Worm (Caenorhabditis elegans) whole organism, young adult: ENCODE results near the gene try-4.

Experiments
- C06A6.2 ChIP-seq: fragments of 200-800 bp; sonication (Bioruptor generic); conservative IDR thresholded peaks from 2 replicates; pipeline ENCODE4 v1.3.6; 2022; ENCODE audit warnings: missing genetic modification characterization, missing compliant biosample characterization
- D2030.7 ChIP-seq: fragments of 200-800 bp; sonication (Bioruptor generic); IDR thresholded peaks from 2 replicates; pipeline ENCODE4 v1.3.6; 2022; ENCODE audit warnings: missing genetic modification reagents, missing genetic modification characterization, missing compliant biosample characterization
- F52B5.7 ChIP-seq: sonication (generic microtip); optimal IDR thresholded peaks from 2 replicates; lab custom pipeline; 2016; ENCODE audit warnings: mild to moderate bottlenecking, missing genetic modification characterization, missing compliant biosample characterization
- ama-1 ChIP-seq, 3 experiments: fragments of 150-350 bp in 1 of 3; sonication (generic microtip) in 2 of 3; optimal IDR thresholded peaks; 2 replicates each; lab custom pipeline; 2014 to 2018; ENCODE audit warnings: missing biosample characterization in 2 of 3, missing genetic modification characterization in 2 of 3, missing genetic modification reagents in 2 of 3
- attf-5 ChIP-seq: fragments of 200-800 bp; sonication (Bioruptor generic); optimal IDR thresholded peaks from 2 replicates; lab custom pipeline; 2018; ENCODE audit warnings: mild to moderate bottlenecking, missing genetic modification characterization, missing compliant biosample characterization
- lin-54 ChIP-seq: fragments of 200-800 bp; sonication (Bioruptor generic); optimal IDR thresholded peaks from 2 replicates; lab custom pipeline; 2018; ENCODE audit warnings: mild to moderate bottlenecking, missing genetic modification characterization, missing compliant biosample characterization
- mcd-1 ChIP-seq: fragments of 200-800 bp; sonication (Bioruptor generic); IDR thresholded peaks from 2 replicates; pipeline ENCODE4 v1.3.6; 2022; ENCODE audit warnings: missing genetic modification reagents, missing genetic modification characterization, missing compliant biosample characterization
- nhr-120 ChIP-seq: fragments of 200-800 bp; sonication (Bioruptor generic); IDR thresholded peaks from 2 replicates; pipeline ENCODE4 v1.3.6; 2022; ENCODE audit warnings: missing genetic modification characterization, missing compliant biosample characterization
- pha-4 ChIP-seq: fragments of 150-350 bp; sonication (generic microtip); optimal IDR thresholded peaks from 2 replicates; lab custom pipeline; 2014; ENCODE audit warnings: missing biosample characterization, missing genetic modification reagents, missing genetic modification characterization
- repo-1 ChIP-seq: sonication (generic microtip); optimal IDR thresholded peaks from 2 replicates; lab custom pipeline; 2017; ENCODE audit warnings: mild to moderate bottlenecking, missing genetic modification characterization, missing compliant biosample characterization
- snpc-4 ChIP-seq, 5 experiments: fragments of 150-350 bp in 1 of 5; sonication (generic microtip) in 4 of 5; optimal IDR thresholded peaks; 2 replicates each; lab custom pipeline; 2014 to 2018; ENCODE audit warnings: missing genetic modification characterization in 5 of 5, missing biosample characterization in 3 of 5, antibody characterized with exemption in 2 of 5, mild to moderate bottlenecking in 2 of 5, missing compliant biosample characterization in 2 of 5, missing genotype in 2 of 5, moderate library complexity in 2 of 5, missing genetic modification reagents in 1 of 5
- unc-62 ChIP-seq: fragments of 150-350 bp; optimal IDR thresholded peaks from 2 replicates; lab custom pipeline; 2014; ENCODE audit warnings: missing biosample characterization, missing genetic modification reagents, missing genetic modification characterization
- ztf-25 ChIP-seq: fragments of 200-800 bp; sonication (Bioruptor generic); IDR thresholded peaks from 2 replicates; pipeline ENCODE4 v1.3.6; 2022; ENCODE audit warnings: missing genetic modification reagents, missing genetic modification characterization, missing compliant biosample characterization
- ztf-3 ChIP-seq: fragments of 200-800 bp; sonication (Bioruptor generic); optimal IDR thresholded peaks from 2 replicates; lab custom pipeline; 2018; ENCODE audit warnings: mild to moderate bottlenecking, missing genetic modification characterization, missing compliant biosample characterization

DNA sequence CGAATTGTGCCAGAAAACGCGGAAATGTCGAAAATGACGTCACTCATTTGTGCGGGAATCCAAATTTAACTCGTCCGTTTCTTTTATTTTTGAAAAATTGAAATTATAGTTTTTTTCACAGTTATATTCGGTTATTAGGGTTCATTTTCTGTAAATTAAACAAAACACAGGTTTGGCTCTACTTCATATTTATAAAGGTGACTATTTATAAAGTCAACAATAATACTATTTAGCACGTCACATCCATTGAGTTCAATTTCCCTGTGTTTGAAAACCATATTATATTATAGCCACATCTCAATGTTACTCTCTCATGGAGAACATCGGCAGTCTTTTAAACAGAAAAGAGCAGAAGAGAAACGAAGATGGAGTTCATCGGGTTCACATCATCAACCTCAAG is 1.7 kb upstream of the try-4 start, which contains the start of gene twk-35:
- no peak for TF ChIP-seq ztf-25 (GFP tag; lab: Robert Waterston, UW)
- no peak for TF ChIP-seq attf-5 (GFP tag; lab: Kevin White, UChicago)
- no peak for TF ChIP-seq ama-1 (optimal IDR thresholded peaks at IDR 0.05; lab: Kevin White, UChicago)
- no peak for TF ChIP-seq ama-1 (GFP tag; optimal IDR thresholded peaks at IDR 0.05; lab: Kevin White, UChicago)
- no peak for TF ChIP-seq mcd-1 (GFP tag; lab: Robert Waterston, UW)
- TF ChIP-seq pha-4 (tag; lab: Kevin White, UChicago): no peak
- no peak for TF ChIP-seq ztf-3 (GFP tag; lab: Kevin White, UChicago)
- no peak for TF ChIP-seq C06A6.2 (GFP tag; lab: Robert Waterston, UW)
- TF ChIP-seq snpc-4 (GFP tag; optimal IDR thresholded peaks at IDR 0.05; lab: Kevin White, UChicago): no peak
- TF ChIP-seq snpc-4 (tag; optimal IDR thresholded peaks at IDR 0.05; lab: Kevin White, UChicago): no peak
- no peak for TF ChIP-seq nhr-120 (GFP tag; lab: Robert Waterston, UW)
- TF ChIP-seq F52B5.7 (tag; lab: Kevin White, UChicago): no peak
- no peak for TF ChIP-seq repo-1 (tag; lab: Kevin White, UChicago)
- TF ChIP-seq D2030.7: no peak
- no peak for TF ChIP-seq unc-62 (GFP tag; lab: Kevin White, UChicago)
- no peak for TF ChIP-seq lin-54 (GFP tag; lab: Kevin White, UChicago)
